Worm (Caenorhabditis elegans) whole organism, early embryonic: Measurements from ENCODE around the gene glb-14.

Experiments
- B0310.2 ChIP-seq: sonication (generic microtip); optimal IDR thresholded peaks from 2 replicates; lab custom pipeline; 2016; ENCODE audit warnings: mild to moderate bottlenecking, missing genetic modification characterization, missing compliant biosample characterization
- F13C5.2 ChIP-seq: sonication (generic microtip); optimal IDR thresholded peaks from 2 replicates; lab custom pipeline; 2017; ENCODE audit warnings: mild to moderate bottlenecking, missing genetic modification characterization, inconsistent platforms, missing compliant biosample characterization
- aly-1 ChIP-seq: sonication (generic microtip); optimal IDR thresholded peaks from 2 replicates; lab custom pipeline; 2016; ENCODE audit warnings: missing genetic modification characterization, missing compliant biosample characterization
- ama-1 ChIP-seq: fragments of 150-350 bp; optimal IDR thresholded peaks from 2 replicates; lab custom pipeline; 2014
- ceh-13 ChIP-seq: fragments of 200-800 bp; sonication (Bioruptor generic); optimal IDR thresholded peaks from 2 replicates; lab custom pipeline; 2018; ENCODE audit warnings: mild to moderate bottlenecking, missing genetic modification characterization, missing compliant biosample characterization
- ceh-36 ChIP-seq: sonication (generic microtip); optimal IDR thresholded peaks from 2 replicates; lab custom pipeline; 2016; ENCODE audit warnings: missing genetic modification characterization, inconsistent platforms, missing compliant biosample characterization
- ets-7 ChIP-seq: sonication (generic microtip); optimal IDR thresholded peaks from 2 replicates; lab custom pipeline; 2016; ENCODE audit warnings: missing genotype, missing genetic modification characterization, missing compliant biosample characterization
- flt-1 ChIP-seq: fragments of 200-800 bp; sonication (Bioruptor generic); IDR thresholded peaks from 2 replicates; pipeline ENCODE4 v1.3.6; 2022; ENCODE audit warnings: missing genetic modification characterization, missing compliant biosample characterization
- hmbx-1 ChIP-seq: sonication (generic microtip); optimal IDR thresholded peaks from 2 replicates; lab custom pipeline; 2016; ENCODE audit warnings: mild to moderate bottlenecking, missing genetic modification characterization, missing compliant biosample characterization
- hmg-4 ChIP-seq: fragments of 200-800 bp; sonication (Bioruptor generic); optimal IDR thresholded peaks from 2 replicates; lab custom pipeline; 2018; ENCODE audit warnings: mild to moderate bottlenecking, missing genetic modification characterization, missing compliant biosample characterization
- hnd-1 ChIP-seq: sonication (generic microtip); optimal IDR thresholded peaks from 2 replicates; lab custom pipeline; 2016; ENCODE audit warnings: missing genetic modification characterization, missing compliant biosample characterization
- pes-1 ChIP-seq: fragments of 200-800 bp; sonication (Bioruptor generic); IDR thresholded peaks from 2 replicates; pipeline ENCODE4 v1.3.6; 2022; ENCODE audit warnings: missing genetic modification reagents, missing genetic modification characterization, missing compliant biosample characterization
- scrt-1 ChIP-seq: fragments of 200-800 bp; sonication (Bioruptor generic); IDR thresholded peaks from 2 replicates; pipeline ENCODE4 v1.3.6; 2022; ENCODE audit warnings: missing genetic modification characterization, missing compliant biosample characterization
- sea-1 ChIP-seq: fragments of 200-800 bp; sonication (Bioruptor generic); conservative IDR thresholded peaks from 2 replicates; pipeline ENCODE4 v1.3.6; 2022; ENCODE audit warnings: missing genetic modification characterization, missing compliant biosample characterization
- tbx-11 ChIP-seq: fragments of 200-800 bp; sonication (Bioruptor generic); IDR thresholded peaks from 2 replicates; pipeline ENCODE4 v1.3.6; 2022; ENCODE audit warnings: missing genetic modification characterization, missing compliant biosample characterization
- tbx-37 ChIP-seq: fragments of 200-800 bp; sonication (Bioruptor generic); conservative IDR thresholded peaks from 2 replicates; pipeline ENCODE4 v1.3.6; 2022; ENCODE audit warnings: missing genetic modification reagents, missing genetic modification characterization, missing compliant biosample characterization
- tra-4 ChIP-seq: sonication (generic microtip); optimal IDR thresholded peaks from 2 replicates; lab custom pipeline; 2017; ENCODE audit warnings: missing genetic modification characterization, missing compliant biosample characterization

Gene glb-14

ce11 chrV:15505068-15505467, 39.7 kb downstream of the glb-14 start:
- TF ChIP-seq tra-4 (tag; lab: Kevin White, UChicago): no peak
- TF ChIP-seq hmbx-1: no peak
- peak; percentile 81 for TF ChIP-seq sea-1
- TF ChIP-seq B0310.2 (tag; lab: Kevin White, UChicago): peak; percentile 42
- 0 out of 2 replicates have a peak, but pooled peaks have one; percentile 34 for TF ChIP-seq tbx-37
- peak; percentile 74; the same call in 1 of the 2 replicates for TF ChIP-seq tbx-11
- peak; percentile 78 for TF ChIP-seq flt-1 (GFP tag; lab: Robert Waterston, UW)
- no peak for TF ChIP-seq ets-7
- peak; percentile 44 for TF ChIP-seq F13C5.2
- TF ChIP-seq aly-1 (tag; lab: Kevin White, UChicago): peak; percentile 41
- TF ChIP-seq hmg-4 (GFP tag; lab: Kevin White, UChicago): no peak
- no peak for TF ChIP-seq ama-1
- peak; percentile 65; the same call in 1 of the 2 replicates for TF ChIP-seq scrt-1 (GFP tag; lab: Robert Waterston, UW)
- TF ChIP-seq ceh-36: peak; percentile 45
- TF ChIP-seq ceh-13: peak; percentile 40
- TF ChIP-seq pes-1 (GFP tag; lab: Robert Waterston, UW): no peak; the same call in 1 of the 2 replicates

ce11 chrV:15503603-15504002, 41.2 kb downstream of the glb-14 start:
- TF ChIP-seq hmg-4 (GFP tag; lab: Kevin White, UChicago): no peak
- TF ChIP-seq ama-1: no peak
- TF ChIP-seq F13C5.2: no peak
- TF ChIP-seq ceh-13: no peak
- no peak for TF ChIP-seq tbx-11
- TF ChIP-seq flt-1 (GFP tag; lab: Robert Waterston, UW): no peak
- TF ChIP-seq aly-1 (tag; lab: Kevin White, UChicago): no peak
- no peak for TF ChIP-seq hnd-1 (tag; lab: Kevin White, UChicago)
- no peak for TF ChIP-seq tbx-37
- TF ChIP-seq scrt-1 (GFP tag; lab: Robert Waterston, UW): no peak
- no peak for TF ChIP-seq ets-7
- TF ChIP-seq ceh-36: no peak
- TF ChIP-seq tra-4 (tag; lab: Kevin White, UChicago): no peak
- TF ChIP-seq sea-1: no peak
- no peak for TF ChIP-seq pes-1 (GFP tag; lab: Robert Waterston, UW)
- no peak for TF ChIP-seq hmbx-1

- no peak for TF ChIP-seq ceh-36
- TF ChIP-seq F13C5.2: no peak
- TF ChIP-seq tbx-11: no peak
- no peak for TF ChIP-seq ets-7
- no peak for TF ChIP-seq flt-1 (GFP tag; lab: Robert Waterston, UW)
- no peak for TF ChIP-seq tbx-37
- no peak for TF ChIP-seq aly-1 (tag; lab: Kevin White, UChicago)
- TF ChIP-seq pes-1 (GFP tag; lab: Robert Waterston, UW): no peak
- TF ChIP-seq scrt-1 (GFP tag; lab: Robert Waterston, UW): no peak
- no peak for TF ChIP-seq hmbx-1
- TF ChIP-seq tra-4 (tag; lab: Kevin White, UChicago): no peak
- no peak for TF ChIP-seq B0310.2 (tag; lab: Kevin White, UChicago)
- TF ChIP-seq ceh-13: no peak
- no peak for TF ChIP-seq ama-1
- TF ChIP-seq hnd-1 (tag; lab: Kevin White, UChicago): no peak
- TF ChIP-seq sea-1: no peak
- TF ChIP-seq hmg-4 (GFP tag; lab: Kevin White, UChicago): no peak
Observed at ce11 chrV:15499099-15499498, 45.7 kb downstream of the glb-14 start.

- TF ChIP-seq hnd-1 (tag; lab: Kevin White, UChicago) (no peak), B0310.2 (tag; lab: Kevin White, UChicago) (no peak), scrt-1 (GFP tag; lab: Robert Waterston, UW) (no peak), hmbx-1 (no peak), tra-4 (tag; lab: Kevin White, UChicago) (no peak), pes-1 (GFP tag; lab: Robert Waterston, UW) (no peak), tbx-37 (no peak), sea-1 (no peak), hmg-4 (GFP tag; lab: Kevin White, UChicago) (no peak), ceh-13 (no peak), ceh-36 (no peak), tbx-11 (no peak), ama-1 (no peak), aly-1 (tag; lab: Kevin White, UChicago) (no peak), F13C5.2 (no peak), flt-1 (GFP tag; lab: Robert Waterston, UW) (no peak), ets-7 (no peak)
Observed at ce11 chrV:15498434-15498833, 46.4 kb downstream of the glb-14 start, which contains the start of gene C06B8.7. Gene C06B8.7, plus strand, starts transcription at chrV:15498734.

- no peak for TF ChIP-seq hmbx-1
- no peak for TF ChIP-seq B0310.2 (tag; lab: Kevin White, UChicago)
- TF ChIP-seq tra-4 (tag; lab: Kevin White, UChicago): no peak
Observed at ce11 chrV:15497731-15498130, 47.1 kb downstream of the glb-14 start.

- TF ChIP-seq pes-1 (GFP tag; lab: Robert Waterston, UW) (no peak), hmbx-1 (no peak), B0310.2 (tag; lab: Kevin White, UChicago) (no peak), sea-1 (no peak), tbx-37 (no peak), scrt-1 (GFP tag; lab: Robert Waterston, UW) (no peak), tbx-11 (no peak), tra-4 (tag; lab: Kevin White, UChicago) (no peak), ceh-36 (no peak), ets-7 (no peak), ceh-13 (no peak), flt-1 (GFP tag; lab: Robert Waterston, UW) (no peak), F13C5.2 (no peak), aly-1 (tag; lab: Kevin White, UChicago) (no peak), hnd-1 (tag; lab: Kevin White, UChicago) (no peak), hmg-4 (GFP tag; lab: Kevin White, UChicago) (no peak), ama-1 (no peak)
Observed at ce11 chrV:15495169-15495568, 49.6 kb downstream of the glb-14 start, which contains the start of gene srh-219. Gene srh-219, plus strand, starts transcription at chrV:15495469.

- no peak for TF ChIP-seq ama-1
Observed at ce11 chrV:15493680-15494079, 51.1 kb downstream of the glb-14 start, which contains the start of gene srh-218. Gene srh-218, plus strand, starts transcription at chrV:15493980.
